Fruit fly (Drosophila melanogaster): ENCODE data around the gene cno.

The cno gene

dm6 chr3R:5263311-5264250, 46.3 kb upstream of the cno start (continued):
- no peak for TF ChIP-seq cyc (GFP tag; optimal IDR thresholded peaks at IDR 0.05)
- TF ChIP-seq CG1621 (tag; optimal IDR thresholded peaks at IDR 0.05), result no peak
- peak; percentile 4 for TF ChIP-seq Hr39 (GFP tag; optimal IDR thresholded peaks at IDR 0.05)
- TF ChIP-seq CG4318 (GFP tag; optimal IDR thresholded peaks at IDR 0.05), result peak; percentile 25
- no peak for TF ChIP-seq dac (GFP tag; optimal IDR thresholded peaks at IDR 0.05)
- peak; percentile 61 for TF ChIP-seq CG6276 (GFP tag; optimal IDR thresholded peaks at IDR 0.05)
- peak; percentile 49 for TF ChIP-seq vri (GFP tag; optimal IDR thresholded peaks at IDR 0.05)
- peak; percentile 65 for TF ChIP-seq CG10669 (GFP tag; optimal IDR thresholded peaks at IDR 0.05)
- peak; percentile 46 for TF ChIP-seq esn (GFP tag; optimal IDR thresholded peaks at IDR 0.05)
- no peak for TF ChIP-seq CG16779 (tag; optimal IDR thresholded peaks at IDR 0.05)
- TF ChIP-seq fd59A (GFP tag; optimal IDR thresholded peaks at IDR 0.05), result peak; percentile 43
- peak; percentile 45 for TF ChIP-seq net (GFP tag; optimal IDR thresholded peaks at IDR 0.05)
- peak in 1 of 2 experiments; percentile 13 for TF ChIP-seq salr (GFP tag; optimal IDR thresholded peaks at IDR 0.05)
- TF ChIP-seq Blimp-1 (GFP tag; optimal IDR thresholded peaks at IDR 0.05), result peak; percentile 25
- no peak; the same call in 2 of the 3 replicates for TF ChIP-seq eg (GFP tag; IDR thresholded peaks at IDR 0.05)
- peak; percentile 33 for TF ChIP-seq CG8319 (GFP tag; optimal IDR thresholded peaks at IDR 0.05)
- peak; percentile 69 for TF ChIP-seq Ets96B (tag; optimal IDR thresholded peaks at IDR 0.05)
- TF ChIP-seq topi (GFP tag; optimal IDR thresholded peaks at IDR 0.05), result peak; percentile 26
- TF ChIP-seq CG11294 (GFP tag; IDR thresholded peaks at IDR 0.05), result no peak; the same call in 1 of the 2 replicates
- TF ChIP-seq Met (GFP tag; optimal IDR thresholded peaks at IDR 0.05), result no peak
- peak; percentile 84 for TF ChIP-seq dsx (GFP tag; optimal IDR thresholded peaks at IDR 0.05; ENCODE audit: poor library complexity, severe bottlenecking)
- peak; percentile 35 for TF ChIP-seq Sox15 (GFP tag; optimal IDR thresholded peaks at IDR 0.05)
- no peak for TF ChIP-seq Eip93F (GFP tag; optimal IDR thresholded peaks at IDR 0.05)
- peak; percentile 1 for TF ChIP-seq fd85E (GFP tag; optimal IDR thresholded peaks at IDR 0.05)
- TF ChIP-seq Sox14 (GFP tag; optimal IDR thresholded peaks at IDR 0.05), result no peak
- peak; percentile 70; the same call in 2 of the 3 replicates for TF ChIP-seq CG8119 (GFP tag; IDR thresholded peaks at IDR 0.05)
- TF ChIP-seq CG11762 (GFP tag; optimal IDR thresholded peaks at IDR 0.05; ENCODE audit: insufficient read depth), result peak; percentile 37
- peak; percentile 63 to 65 for TF ChIP-seq ss (GFP tag; optimal IDR thresholded peaks at IDR 0.05)

dm6 chr3R:5262592-5262991, 45.3 kb upstream of the cno start, which contains the start of gene Tim17a2:
Gene Tim17a2, minus strand, starts transcription at chr3R:5262692.
- no peak for TF ChIP-seq net (GFP tag; optimal IDR thresholded peaks at IDR 0.05)
- no peak for TF ChIP-seq CG8119 (GFP tag; IDR thresholded peaks at IDR 0.05)
- TF ChIP-seq vri (GFP tag; optimal IDR thresholded peaks at IDR 0.05), result no peak
- no peak for TF ChIP-seq CG15336 (GFP tag; IDR thresholded peaks at IDR 0.05)
- TF ChIP-seq CG11902 (GFP tag; optimal IDR thresholded peaks at IDR 0.05), result no peak
- TF ChIP-seq CG10669 (GFP tag; optimal IDR thresholded peaks at IDR 0.05), result no peak

- TF ChIP-seq svp (GFP tag) (peak; percentile 45), vri (GFP tag; optimal IDR thresholded peaks at IDR 0.05) (peak; percentile 64), Eip93F (GFP tag; optimal IDR thresholded peaks at IDR 0.05) (no peak), fkh (GFP tag; optimal IDR thresholded peaks at IDR 0.05) (peak; percentile 8), Eip78C (GFP tag) (peak; percentile 30)
These were observed 44.8 kb upstream of the cno start for dm6 chr3R:5261996-5262535.

- TF ChIP-seq fkh (GFP tag; optimal IDR thresholded peaks at IDR 0.05) (no peak), vri (GFP tag; optimal IDR thresholded peaks at IDR 0.05) (peak; percentile 73), net (GFP tag; optimal IDR thresholded peaks at IDR 0.05) (no peak), fd85E (GFP tag; optimal IDR thresholded peaks at IDR 0.05) (no peak), ss (GFP tag; optimal IDR thresholded peaks at IDR 0.05) (peak in 1 of 2 experiments; percentile 6), Eip78C (GFP tag) (peak; percentile 30), eg (GFP tag; IDR thresholded peaks at IDR 0.05) (0 out of 3 replicates have a peak, but pooled peaks have one; percentile 7), svp (GFP tag) (peak; percentile 81)
These were observed 44.0 kb upstream of the cno start for dm6 chr3R:5261262-5261661.
